Worm (Caenorhabditis elegans): ENCODE results near the gene chmp-7.

- TF ChIP-seq let-526 (GFP tag; IDR thresholded peaks at IDR 0.05) (no peak), let-607 (tag; optimal IDR thresholded peaks at IDR 0.05) (no peak)
Observed at ce11 chrII:9014188-9014587, 40.6 kb upstream of the chmp-7 start.
